Worm (Caenorhabditis elegans) whole organism, L2 larva: ENCODE results near the gene prmt-5.

ENCODE experiments used
- F13H6.1 ChIP-seq: sonication (generic microtip); optimal IDR thresholded peaks from 2 replicates; lab custom pipeline; 2016; ENCODE audit warnings: missing genetic modification characterization, missing compliant biosample characterization
- aly-2 ChIP-seq: fragments of 150-350 bp; optimal IDR thresholded peaks from 2 replicates; lab custom pipeline; 2014; ENCODE audit warnings: missing biosample characterization, missing genetic modification characterization
- ama-1 ChIP-seq: fragments of 150-350 bp; optimal IDR thresholded peaks from 2 replicates; lab custom pipeline; 2018; ENCODE audit warnings: inconsistent platforms
- nhr-25 ChIP-seq: fragments of 150-350 bp; sonication (generic microtip); optimal IDR thresholded peaks from 3 replicates; lab custom pipeline; 2014; ENCODE audit warnings: missing biosample characterization, missing genetic modification characterization
- unc-62 ChIP-seq: fragments of 150-350 bp; optimal IDR thresholded peaks from 2 replicates; lab custom pipeline; 2014; ENCODE audit warnings: missing biosample characterization, missing genetic modification reagents, missing genetic modification characterization
- zag-1 ChIP-seq: fragments of 150-350 bp; optimal IDR thresholded peaks from 2 replicates; lab custom pipeline; 2014; ENCODE audit warnings: missing biosample characterization, missing genetic modification characterization
- ztf-11 ChIP-seq: sonication (generic microtip); optimal IDR thresholded peaks from 2 replicates; lab custom pipeline; 2017; ENCODE audit warnings: missing biosample characterization, missing genetic modification characterization

DNA sequence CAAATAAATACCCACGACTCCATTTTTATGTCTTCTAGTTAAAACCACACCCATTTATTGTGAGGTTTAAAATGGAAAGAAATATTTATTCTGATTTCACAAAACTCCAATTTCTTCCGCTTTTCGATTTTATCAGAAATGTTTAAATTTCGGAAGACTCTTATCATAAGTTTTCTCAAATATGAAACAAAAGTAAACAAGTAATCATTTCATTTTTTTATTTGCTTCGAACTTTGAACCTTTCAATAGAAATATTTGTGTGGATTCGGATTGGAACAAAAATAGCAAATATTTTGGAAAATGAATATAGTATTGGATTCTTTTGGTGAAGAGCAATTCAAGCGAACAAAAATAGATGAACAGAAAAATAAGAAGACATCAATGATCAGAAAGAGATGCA, 8.5 kb upstream of the prmt-5 start:
- no peak for TF ChIP-seq aly-2 (tag; lab: Kevin White, UChicago)
- no peak for TF ChIP-seq ztf-11
- TF ChIP-seq ama-1 = no peak
- no peak for TF ChIP-seq F13H6.1 (tag; lab: Kevin White, UChicago)
- no peak for TF ChIP-seq zag-1 (tag; lab: Kevin White, UChicago)
- TF ChIP-seq unc-62 (GFP tag; lab: Kevin White, UChicago) = no peak
- no peak for TF ChIP-seq nhr-25
